ENCODE assay signal across 1 fruit fly cellular context in genomic region chr2L:14627129-14627528, dm6.
TF ChIP-seq lines count a peak whose summit lies in the region.

No protein-coding gene starts in this region.

TF ChIP-seq in whole organism, embryonic, 481 proteins besides CTCF, POLR2A, EP300 and RAD21 (continued from another document):
- TF ChIP-seq CG3163 (GFP tag; optimal IDR thresholded peaks at IDR 0.05; lab: Kevin White, UChicago) (no peak), CG3281 (GFP tag; optimal IDR thresholded peaks at IDR 0.05; lab: Kevin White, UChicago) (no peak), danr (GFP tag; IDR thresholded peaks at IDR 0.05; lab: Robert Waterston, UW) (no peak), Pdp1 (GFP tag; optimal IDR thresholded peaks at IDR 0.05; lab: Kevin White, UChicago) (peak in 1 of 2 experiments; percentile 10)
